Fruit fly (Drosophila melanogaster) whole organism, embryonic: ENCODE data around the gene CG33552.

Source experiments
- Awh ChIP-seq: fragments of 200-800 bp; sonication (Bioruptor generic); IDR thresholded peaks from 2 replicates; pipeline ENCODE4, ENCODE4 v1.3.6; 2022; ENCODE audit warnings: missing biosample characterization, missing genetic modification characterization
- CG10209 ChIP-seq: fragments of 200-800 bp; sonication (Bioruptor generic); optimal IDR thresholded peaks from 3 replicates; lab custom pipeline; 2017; ENCODE audit warnings: missing biosample characterization, mild to moderate bottlenecking, missing genetic modification characterization, missing genetic modification reagents
- CG10366 ChIP-seq: fragments of 200-800 bp; sonication (Bioruptor generic); IDR thresholded peaks from 2 replicates; pipeline ENCODE4 v1.3.6; 2022; ENCODE audit warnings: missing biosample characterization, missing genetic modification characterization
- CG11398 ChIP-seq: fragments of 200-800 bp; sonication (Bioruptor generic); optimal IDR thresholded peaks from 2 replicates; lab custom pipeline; 2016; ENCODE audit warnings: missing biosample characterization, missing genetic modification characterization
- CG11456 ChIP-seq: fragments of 200-800 bp; sonication (Bioruptor generic); IDR thresholded peaks from 3 replicates; pipeline ENCODE4 v1.3.6; 2022; ENCODE audit warnings: missing biosample characterization, missing genetic modification characterization
- CG12391 ChIP-seq: fragments of 200-800 bp; sonication (Bioruptor generic); optimal IDR thresholded peaks from 3 replicates; lab custom pipeline; 2018; ENCODE audit warnings: missing biosample characterization, mild to moderate bottlenecking, missing genetic modification characterization, moderate library complexity
- CG12744 ChIP-seq: fragments of 200-800 bp; sonication (Bioruptor generic); optimal IDR thresholded peaks from 2 replicates; lab custom pipeline; 2016; ENCODE audit warnings: missing biosample characterization, missing genetic modification characterization
- CG12942 ChIP-seq: fragments of 200-800 bp; sonication (Bioruptor generic); optimal IDR thresholded peaks from 3 replicates; lab custom pipeline; 2016; ENCODE audit warnings: missing biosample characterization, missing genetic modification characterization
- CG13296 ChIP-seq: fragments of 200-800 bp; sonication (Bioruptor generic); optimal IDR thresholded peaks from 3 replicates; lab custom pipeline; 2018; ENCODE audit warnings: missing biosample characterization, mild to moderate bottlenecking, missing genetic modification characterization
- CG13624 ChIP-seq: fragments of 200-800 bp; sonication (Bioruptor generic); optimal IDR thresholded peaks from 2 replicates; lab custom pipeline; 2016; ENCODE audit warnings: missing biosample characterization, missing genetic modification characterization
- CG16779 ChIP-seq: fragments of 200-800 bp; sonication (Bioruptor generic); IDR thresholded peaks from 2 replicates; pipeline ENCODE4 v1.3.6; 2022; ENCODE audit warnings: missing biosample characterization, missing genetic modification characterization
- CG18619 ChIP-seq: fragments of 200-800 bp; sonication (Bioruptor generic); optimal IDR thresholded peaks from 3 replicates; lab custom pipeline; 2017; ENCODE audit warnings: missing biosample characterization, mild to moderate bottlenecking, missing genetic modification characterization
- CG2199 ChIP-seq: fragments of 200-800 bp; sonication (Bioruptor generic); IDR thresholded peaks from 3 replicates; pipeline ENCODE4 v1.3.6; 2022; ENCODE audit warnings: missing biosample characterization, missing genetic modification characterization
- CG2678 ChIP-seq: fragments of 200-800 bp; sonication (Bioruptor generic); optimal IDR thresholded peaks from 3 replicates; lab custom pipeline; 2019; ENCODE audit warnings: missing biosample characterization, mild to moderate bottlenecking, missing genetic modification characterization, moderate library complexity
- CG2712 ChIP-seq: fragments of 200-800 bp; optimal IDR thresholded peaks from 3 replicates; lab custom pipeline; 2019; ENCODE audit warnings: missing biosample characterization, mild to moderate bottlenecking, missing genetic modification characterization, moderate library complexity
- CG31441 ChIP-seq: fragments of 200-800 bp; sonication (Bioruptor generic); IDR thresholded peaks from 2 replicates; pipeline ENCODE4 v1.3.6; 2022; ENCODE audit warnings: missing biosample characterization, missing genetic modification characterization
- CG32772 ChIP-seq: fragments of 200-800 bp; sonication (Bioruptor generic); IDR thresholded peaks from 2 replicates; pipeline ENCODE4 v1.3.6; 2022; ENCODE audit warnings: missing biosample characterization, missing genetic modification characterization
- CG3407 ChIP-seq: fragments of 200-800 bp; sonication (Bioruptor generic); optimal IDR thresholded peaks from 2 replicates; lab custom pipeline; 2018; ENCODE audit warnings: missing biosample characterization, mild to moderate bottlenecking, missing genetic modification characterization
- CG4328 ChIP-seq: fragments of 200-800 bp; sonication (Bioruptor generic); optimal IDR thresholded peaks from 3 replicates; lab custom pipeline; 2017; ENCODE audit warnings: missing biosample characterization, missing genetic modification reagents, missing genetic modification characterization
- CG4404 ChIP-seq: fragments of 200-800 bp; sonication (Bioruptor generic); IDR thresholded peaks from 2 replicates; pipeline ENCODE4 v1.3.6; 2022; ENCODE audit warnings: missing biosample characterization, missing genetic modification characterization
- CG4730 ChIP-seq: fragments of 200-800 bp; sonication (Bioruptor generic); IDR thresholded peaks from 2 replicates; pipeline ENCODE4 v1.3.6; 2022; ENCODE audit warnings: missing biosample characterization, missing genetic modification characterization
- CG5180 ChIP-seq: fragments of 200-800 bp; sonication (Bioruptor generic); optimal IDR thresholded peaks from 3 replicates; lab custom pipeline; 2017; ENCODE audit warnings: missing biosample characterization, missing genetic modification characterization, mild to moderate bottlenecking, moderate library complexity, missing genetic modification reagents
- CG7928 ChIP-seq: fragments of 200-800 bp; sonication (Bioruptor generic); optimal IDR thresholded peaks from 2 replicates; lab custom pipeline; 2017; ENCODE audit warnings: missing biosample characterization, mild to moderate bottlenecking, missing genetic modification characterization
- D19B ChIP-seq: fragments of 200-800 bp; sonication (Bioruptor generic); optimal IDR thresholded peaks from 2 replicates; lab custom pipeline; 2017; ENCODE audit warnings: missing biosample characterization, mild to moderate bottlenecking, missing genetic modification characterization
- Deaf1 ChIP-seq: fragments of 200-800 bp; optimal IDR thresholded peaks from 3 replicates; lab custom pipeline; 2019; ENCODE audit warnings: missing biosample characterization, mild to moderate bottlenecking, missing genetic modification characterization, moderate library complexity
- Dip2 ChIP-seq: fragments of 200-800 bp; sonication (Bioruptor generic); IDR thresholded peaks from 2 replicates; pipeline ENCODE4 v1.3.6; 2022; ENCODE audit warnings: missing biosample characterization, missing genetic modification characterization
- HHEX ChIP-seq: fragments of 200-800 bp; sonication (Bioruptor generic); optimal IDR thresholded peaks from 3 replicates; lab custom pipeline; 2017; ENCODE audit warnings: missing biosample characterization, mild to moderate bottlenecking, missing genetic modification characterization, missing genetic modification reagents
- Meics ChIP-seq: fragments of 200-800 bp; sonication (Bioruptor generic); optimal IDR thresholded peaks from 2 replicates; lab custom pipeline; 2017; ENCODE audit warnings: missing biosample characterization, mild to moderate bottlenecking, missing genetic modification characterization
- Side ChIP-seq: fragments of 200-800 bp; sonication (Bioruptor generic); optimal IDR thresholded peaks from 2 replicates; lab custom pipeline; 2016; ENCODE audit warnings: missing biosample characterization, missing genetic modification characterization
- Six4 ChIP-seq: fragments of 200-800 bp; sonication (Bioruptor generic); optimal IDR thresholded peaks from 2 replicates; lab custom pipeline; 2016; ENCODE audit warnings: missing biosample characterization, missing genetic modification characterization
- Sox100B ChIP-seq: fragments of 200-800 bp; sonication (Bioruptor generic); optimal IDR thresholded peaks from 3 replicates; lab custom pipeline; 2018; ENCODE audit warnings: missing biosample characterization, mild to moderate bottlenecking, missing genetic modification characterization
- Usf ChIP-seq: fragments of 200-800 bp; sonication (Bioruptor generic); optimal IDR thresholded peaks from 2 replicates; lab custom pipeline; 2017; ENCODE audit warnings: missing genotype, missing biosample characterization, missing genetic modification characterization
- bowl ChIP-seq: fragments of 200-800 bp; sonication (Bioruptor generic); IDR thresholded peaks from 2 replicates; pipeline ENCODE4 v1.3.6; 2022; ENCODE audit warnings: missing biosample characterization, missing genetic modification characterization
- br ChIP-seq: fragments of >200 bp; optimal IDR thresholded peaks from 2 replicates; lab custom pipeline; 2017
- cad ChIP-seq: fragments of >200 bp; optimal IDR thresholded peaks from 2 replicates; lab custom pipeline; 2017; ENCODE audit warnings: missing biosample characterization, missing genetic modification characterization
- croc ChIP-seq: fragments of 200-800 bp; sonication (Bioruptor generic); conservative IDR thresholded peaks from 3 replicates; pipeline ENCODE4 v1.3.6; 2022; ENCODE audit warnings: missing biosample characterization, missing genetic modification characterization
- cwo ChIP-seq: fragments of 200-800 bp; sonication (Bioruptor generic); optimal IDR thresholded peaks from 3 replicates; lab custom pipeline; 2017; ENCODE audit warnings: missing biosample characterization, missing genetic modification characterization, mild to moderate bottlenecking, moderate library complexity, missing genetic modification reagents
- dpn ChIP-seq, 2 experiments: fragments of 200-800 bp; sonication (Bioruptor generic); optimal IDR thresholded peaks; 3 replicates each; lab custom pipeline; 2016; ENCODE audit warnings: missing biosample characterization in 2 of 2, missing genetic modification characterization in 2 of 2
- ewg ChIP-seq: fragments of 200-800 bp; sonication (Bioruptor generic); optimal IDR thresholded peaks from 3 replicates; lab custom pipeline; 2017; ENCODE audit warnings: mild to moderate bottlenecking, missing biosample characterization, missing genetic modification reagents, missing genetic modification characterization
- eyg ChIP-seq: fragments of 200-800 bp; sonication (Bioruptor generic); optimal IDR thresholded peaks from 3 replicates; lab custom pipeline; 2016; ENCODE audit warnings: missing biosample characterization, missing genetic modification characterization
- grau ChIP-seq: fragments of 200-800 bp; optimal IDR thresholded peaks from 3 replicates; lab custom pipeline; 2019; ENCODE audit warnings: missing biosample characterization, mild to moderate bottlenecking, missing genetic modification characterization, moderate library complexity
- jing ChIP-seq: fragments of 200-800 bp; sonication (Bioruptor generic); optimal IDR thresholded peaks from 2 replicates; lab custom pipeline; 2018; ENCODE audit warnings: missing biosample characterization, mild to moderate bottlenecking, missing genetic modification characterization
- lmd ChIP-seq: fragments of 200-800 bp; sonication (Bioruptor generic); IDR thresholded peaks from 2 replicates; pipeline ENCODE4 v1.3.6; 2022; ENCODE audit warnings: missing biosample characterization, missing genetic modification characterization
- nom ChIP-seq: fragments of 200-800 bp; sonication (Bioruptor generic); optimal IDR thresholded peaks from 2 replicates; lab custom pipeline; 2017; ENCODE audit warnings: missing biosample characterization, missing genetic modification characterization, mild to moderate bottlenecking, moderate library complexity, missing genetic modification reagents
- oc ChIP-seq: fragments of 200-800 bp; sonication (Bioruptor generic); optimal IDR thresholded peaks from 2 replicates; lab custom pipeline; 2018; ENCODE audit warnings: missing biosample characterization, mild to moderate bottlenecking, missing genetic modification characterization, moderate library complexity
- otp ChIP-seq: fragments of 200-800 bp; sonication (Bioruptor generic); IDR thresholded peaks from 3 replicates; pipeline ENCODE4, ENCODE4 v1.3.6; 2022; ENCODE audit warnings: missing biosample characterization, missing genetic modification characterization
- pum ChIP-seq: fragments of 200-800 bp; sonication (Bioruptor generic); optimal IDR thresholded peaks from 2 replicates; lab custom pipeline; 2016; ENCODE audit warnings: missing biosample characterization, missing genetic modification characterization
- scrt ChIP-seq: fragments of 200-800 bp; sonication (Bioruptor generic); optimal IDR thresholded peaks from 2 replicates; lab custom pipeline; 2018; ENCODE audit warnings: missing biosample characterization, mild to moderate bottlenecking, missing genetic modification characterization, moderate library complexity
- tup ChIP-seq: fragments of 200-800 bp; sonication (Bioruptor generic); optimal IDR thresholded peaks from 2 replicates; lab custom pipeline; 2016; ENCODE audit warnings: missing biosample characterization, mild to moderate bottlenecking, missing genetic modification characterization, moderate library complexity
- tx ChIP-seq: fragments of 200-800 bp; sonication (Bioruptor generic); optimal IDR thresholded peaks from 2 replicates; lab custom pipeline; 2016; ENCODE audit warnings: missing biosample characterization, missing genetic modification characterization
- wdn ChIP-seq: fragments of 200-800 bp; sonication (Bioruptor generic); IDR thresholded peaks from 2 replicates; pipeline ENCODE4 v1.3.6; 2022; ENCODE audit warnings: missing biosample characterization, missing genetic modification characterization

Gene CG33552

dm6 chr2L:16643961-16644360 lies 38.3 kb upstream of the CG33552 start (continued):
- peak; percentile 59 for TF ChIP-seq CG13296 (GFP tag; lab: Kevin White, UChicago)
- no peak for TF ChIP-seq Dip2 (GFP tag; lab: Robert Waterston, UW)
- peak; percentile 27; the same call in 1 of the 2 replicates for TF ChIP-seq bowl
- no peak for TF ChIP-seq br
- no peak for TF ChIP-seq cad (GFP tag; lab: Kevin White, UChicago)
- peak; percentile 12 for TF ChIP-seq Usf (GFP tag; lab: Kevin White, UChicago)
- TF ChIP-seq lmd (GFP tag; lab: Robert Waterston, UW) = peak; percentile 67
- TF ChIP-seq dpn (GFP tag; optimal IDR thresholded peaks at IDR 0.05; lab: Kevin White, UChicago) = peak in 1 of 2 experiments; percentile 65
- TF ChIP-seq Sox100B (GFP tag; lab: Kevin White, UChicago) = peak; percentile 53
- peak; percentile 36 for TF ChIP-seq D19B
- TF ChIP-seq CG12744 (GFP tag; lab: Kevin White, UChicago) = peak; percentile 16
- TF ChIP-seq CG16779 (GFP tag; lab: Robert Waterston, UW) = no peak
- TF ChIP-seq pum (GFP tag; lab: Kevin White, UChicago) = peak; percentile 40
- peak; percentile 59 for TF ChIP-seq scrt (GFP tag; lab: Kevin White, UChicago)
- peak; percentile 38 for TF ChIP-seq CG13624 (GFP tag; lab: Kevin White, UChicago)
- peak; percentile 52 for TF ChIP-seq CG18619 (GFP tag; lab: Kevin White, UChicago)
- TF ChIP-seq CG31441 = peak; percentile 66
- TF ChIP-seq CG12942 (GFP tag; lab: Kevin White, UChicago) = peak; percentile 37
- TF ChIP-seq jing (GFP tag; lab: Kevin White, UChicago) = peak; percentile 22
- no peak for TF ChIP-seq CG4328 (GFP tag; lab: Kevin White, UChicago)
- peak; percentile 34; the same call in 2 of the 3 replicates for TF ChIP-seq croc (GFP tag; lab: Robert Waterston, UW)
- peak; percentile 42 for TF ChIP-seq Side (GFP tag; lab: Kevin White, UChicago)
- peak; percentile 68 for TF ChIP-seq Meics (GFP tag; lab: Kevin White, UChicago)
- peak; percentile 80 for TF ChIP-seq CG2678
- peak; percentile 9 for TF ChIP-seq nom (GFP tag; lab: Kevin White, UChicago)
- TF ChIP-seq oc = peak; percentile 56
- TF ChIP-seq CG10209 (GFP tag; lab: Kevin White, UChicago) = peak; percentile 48
- peak; percentile 13 for TF ChIP-seq CG7928 (GFP tag; lab: Kevin White, UChicago)
- TF ChIP-seq tup (GFP tag; lab: Kevin White, UChicago) = no peak
- 0 out of 2 replicates have a peak, but pooled peaks have one; percentile 9 for TF ChIP-seq wdn
- TF ChIP-seq Six4 (GFP tag; lab: Kevin White, UChicago) = peak; percentile 23
- peak; percentile 14 for TF ChIP-seq CG11398 (GFP tag; lab: Kevin White, UChicago)
- TF ChIP-seq Awh (GFP tag; lab: Robert Waterston, UW) = peak; percentile 54; the same call in 1 of the 2 replicates
- no peak for TF ChIP-seq CG4730
- TF ChIP-seq Deaf1 = peak; percentile 9
- peak; percentile 47; the same call in 1 of the 3 replicates for TF ChIP-seq CG2199 (GFP tag; lab: Robert Waterston, UW)
- TF ChIP-seq cwo = peak; percentile 60
- peak; percentile 48; the same call in 1 of the 2 replicates for TF ChIP-seq CG32772 (GFP tag; lab: Robert Waterston, UW)
- TF ChIP-seq grau (tag; lab: Kevin White, UChicago) = peak; percentile 56
- no peak for TF ChIP-seq CG11456 (GFP tag; lab: Robert Waterston, UW)
- TF ChIP-seq CG10366 = peak; percentile 35; the same call in 1 of the 2 replicates
- no peak for TF ChIP-seq eyg (GFP tag; lab: Kevin White, UChicago)
- peak; percentile 76 for TF ChIP-seq CG12391 (tag; lab: Kevin White, UChicago)
- TF ChIP-seq CG4404 (GFP tag; lab: Robert Waterston, UW) = peak; percentile 48; the same call in 1 of the 2 replicates
- peak; percentile 68; the same call in 2 of the 3 replicates for TF ChIP-seq otp
- TF ChIP-seq ewg = peak; percentile 38
- peak; percentile 35 for TF ChIP-seq CG5180 (GFP tag; lab: Kevin White, UChicago)
- TF ChIP-seq HHEX (GFP tag; lab: Kevin White, UChicago) = peak; percentile 65
- TF ChIP-seq CG3407 (GFP tag; lab: Kevin White, UChicago) = peak; percentile 7
- TF ChIP-seq CG2712 (tag; lab: Kevin White, UChicago) = peak; percentile 57
- TF ChIP-seq tx (GFP tag; lab: Kevin White, UChicago) = peak; percentile 32
